Worm (Caenorhabditis elegans): ENCODE data around the gene srx-130.

srx-130 gene

DNA sequence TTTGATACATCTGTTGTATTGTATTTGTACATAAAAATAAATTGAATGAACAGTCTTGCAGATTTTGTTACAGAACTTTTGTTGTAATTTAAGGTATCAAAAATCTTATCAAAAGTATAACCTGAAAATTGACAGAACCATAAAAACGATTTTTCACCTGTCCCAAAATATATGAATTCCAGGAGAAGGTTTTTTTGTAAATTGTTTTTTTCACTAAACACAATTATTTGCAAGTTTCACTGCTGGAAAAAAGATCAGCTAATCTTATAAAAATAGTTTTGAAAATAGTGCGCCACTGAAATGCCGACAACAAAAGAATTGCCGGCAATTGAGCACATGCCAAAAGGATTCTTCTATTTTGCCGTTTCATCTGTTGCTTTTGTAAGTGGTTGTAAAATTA lies at the start of gene srx-130:
Gene srx-130 (plus strand): TSS at position 301 of the 400 bp plus-strand sequence.
- TF ChIP-seq unc-39 (tag; optimal IDR thresholded peaks at IDR 0.05) (no peak), R02D3.7 (tag; optimal IDR thresholded peaks at IDR 0.05) (no peak), F13H6.1 (tag; optimal IDR thresholded peaks at IDR 0.05) (no peak), ztf-1 (GFP tag; conservative IDR thresholded peaks at IDR 0.05) (no peak), gmeb-1 (tag; optimal IDR thresholded peaks at IDR 0.05) (no peak), nhr-129 (tag; optimal IDR thresholded peaks at IDR 0.05) (no peak), Y55F3AM.14 (GFP tag; optimal IDR thresholded peaks at IDR 0.05) (no peak), lin-39 (tag; optimal IDR thresholded peaks at IDR 0.05) (no peak), nhr-10 (tag; optimal IDR thresholded peaks at IDR 0.05) (no peak), zag-1 (tag; optimal IDR thresholded peaks at IDR 0.05) (no peak), aly-2 (tag; optimal IDR thresholded peaks at IDR 0.05) (no peak), alr-1 (tag; optimal IDR thresholded peaks at IDR 0.05) (no peak), sma-9 (GFP tag; optimal IDR thresholded peaks at IDR 0.05) (no peak), sma-9 (tag; optimal IDR thresholded peaks at IDR 0.05) (no peak), elt-1 (tag; optimal IDR thresholded peaks at IDR 0.05) (no peak), lsy-2 (tag; optimal IDR thresholded peaks at IDR 0.05) (no peak), nhr-237 (tag; optimal IDR thresholded peaks at IDR 0.05) (no peak), ZK546.5 (tag; optimal IDR thresholded peaks at IDR 0.05) (no peak), blmp-1 (tag; optimal IDR thresholded peaks at IDR 0.05; ENCODE audit: insufficient read depth) (no peak), ztf-4 (tag; optimal IDR thresholded peaks at IDR 0.05) (no peak), elt-3 (tag; optimal IDR thresholded peaks at IDR 0.05) (no peak)

ce11 chrV:13794046-13794445 lies 49.2 kb upstream of the srx-130 start:
- TF ChIP-seq Y55F3AM.14 (GFP tag; optimal IDR thresholded peaks at IDR 0.05) (no peak), sma-9 (GFP tag; optimal IDR thresholded peaks at IDR 0.05) (no peak), sma-9 (tag; optimal IDR thresholded peaks at IDR 0.05) (no peak), skn-1 (tag; optimal IDR thresholded peaks at IDR 0.05) (no peak), ceh-16 (tag; optimal IDR thresholded peaks at IDR 0.05) (no peak), unc-39 (tag; optimal IDR thresholded peaks at IDR 0.05) (no peak), lin-39 (tag; optimal IDR thresholded peaks at IDR 0.05) (no peak), elt-1 (tag; optimal IDR thresholded peaks at IDR 0.05) (no peak)

DNA sequence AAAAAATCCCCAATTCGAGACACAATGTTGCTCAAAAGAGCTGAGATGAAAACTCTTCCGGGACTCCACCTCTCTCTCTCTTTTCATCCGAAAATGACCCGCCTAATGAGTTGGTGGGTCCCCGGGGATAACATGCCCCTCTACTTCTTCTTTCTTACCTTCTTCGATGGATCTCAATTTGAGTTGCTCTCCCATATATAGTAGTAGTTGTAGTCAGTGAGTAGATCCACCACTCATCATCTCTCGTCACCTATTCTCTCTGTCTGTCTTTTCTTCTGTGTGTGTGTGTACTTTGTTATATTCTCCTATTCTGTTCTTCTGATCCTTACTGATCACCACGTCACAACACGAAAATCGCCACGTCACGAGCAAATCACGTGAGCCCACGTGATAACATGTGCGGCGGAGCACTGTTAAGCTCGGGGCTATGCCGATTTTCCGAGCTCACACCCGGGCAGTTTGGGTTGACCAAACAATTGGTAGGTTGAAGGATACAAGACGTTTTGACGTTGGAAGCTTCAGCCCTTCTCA lies 46.9 kb upstream of the srx-130 start, which contains the start of gene twk-32:
Gene twk-32 (plus strand): TSS at position 396 of the 531 bp plus-strand sequence.
- TF ChIP-seq skn-1 (tag; optimal IDR thresholded peaks at IDR 0.05) (no peak), gmeb-1 (tag; optimal IDR thresholded peaks at IDR 0.05) (no peak), ztf-11 (tag; optimal IDR thresholded peaks at IDR 0.05) (no peak), lsy-2 (tag; optimal IDR thresholded peaks at IDR 0.05) (no peak), ama-1 (optimal IDR thresholded peaks at IDR 0.05) (no peak), egl-27 (tag; optimal IDR thresholded peaks at IDR 0.05) (no peak), R02D3.7 (tag; optimal IDR thresholded peaks at IDR 0.05) (no peak), dmd-4 (tag; optimal IDR thresholded peaks at IDR 0.05) (no peak), peb-1 (tag; optimal IDR thresholded peaks at IDR 0.05) (no peak), mbf-1 (tag; optimal IDR thresholded peaks at IDR 0.05) (no peak), ceh-16 (tag; optimal IDR thresholded peaks at IDR 0.05) (no peak), F13H6.1 (tag; optimal IDR thresholded peaks at IDR 0.05) (no peak)

ce11 chrV:13799190-13799589 lies 44.1 kb upstream of the srx-130 start:
- TF ChIP-seq snpc-4 (tag; optimal IDR thresholded peaks at IDR 0.05) (no peak), R02D3.7 (tag; optimal IDR thresholded peaks at IDR 0.05) (no peak)

DNA sequence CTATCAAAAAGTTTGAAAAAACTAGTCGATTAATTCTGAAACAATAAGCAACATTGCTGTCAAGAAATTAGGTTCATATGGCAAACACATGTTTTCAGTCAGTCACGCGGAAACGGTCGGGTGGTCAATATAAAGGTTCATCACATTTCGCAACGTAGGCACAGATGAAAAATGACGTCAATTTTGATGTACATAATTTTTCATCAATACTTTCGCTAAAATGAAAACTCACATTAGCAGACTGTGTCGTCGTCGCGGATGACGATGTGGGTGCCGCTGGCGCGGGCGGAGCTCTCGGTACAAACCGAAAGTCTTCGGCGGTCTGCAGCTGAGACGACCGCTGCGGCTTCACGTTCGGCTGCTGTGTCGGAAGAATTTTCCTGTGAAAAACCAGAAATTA lies 39.3 kb upstream of the srx-130 start, which contains the start of gene swan-2:
Gene swan-2 (minus strand): TSS at position 380 of the 400 bp plus-strand sequence.
- TF ChIP-seq sma-9 (GFP tag; optimal IDR thresholded peaks at IDR 0.05) (no peak), sma-9 (tag; optimal IDR thresholded peaks at IDR 0.05) (no peak), nhr-129 (tag; optimal IDR thresholded peaks at IDR 0.05) (peak; percentile 30)

- TF ChIP-seq lin-39 (tag; optimal IDR thresholded peaks at IDR 0.05), result no peak
- peak; percentile 16 for TF ChIP-seq sem-4 (tag; optimal IDR thresholded peaks at IDR 0.05)
- peak; percentile 16 for TF ChIP-seq sma-9 (GFP tag; optimal IDR thresholded peaks at IDR 0.05)
- TF ChIP-seq sma-9 (tag; optimal IDR thresholded peaks at IDR 0.05), result no peak
- peak; percentile 12 for TF ChIP-seq nhr-129 (tag; optimal IDR thresholded peaks at IDR 0.05)
- TF ChIP-seq unc-39 (tag; optimal IDR thresholded peaks at IDR 0.05), result no peak
- TF ChIP-seq C34F6.9 (tag; optimal IDR thresholded peaks at IDR 0.05), result peak; percentile 3
- peak in 1 of 2 experiments; percentile 35 for TF ChIP-seq lsy-2 (tag; optimal IDR thresholded peaks at IDR 0.05)
- TF ChIP-seq ZK546.5 (tag; optimal IDR thresholded peaks at IDR 0.05), result no peak
- peak; percentile 27 for TF ChIP-seq F13H6.1 (tag; optimal IDR thresholded peaks at IDR 0.05)
- TF ChIP-seq unc-62 (GFP tag; optimal IDR thresholded peaks at IDR 0.05), result no peak
- TF ChIP-seq nhr-10 (tag; optimal IDR thresholded peaks at IDR 0.05), result no peak
- TF ChIP-seq blmp-1 (tag; optimal IDR thresholded peaks at IDR 0.05; ENCODE audit: insufficient read depth), result peak; percentile 47
Measured at ce11 chrV:13807232-13807631, 36.0 kb upstream of the srx-130 start, which contains the start of gene swan-1. Gene swan-1, minus strand, starts transcription at chrV:13807237.

All from whole organism, L2 larva.